Worm (Caenorhabditis elegans) whole organism, midembryonic: ENCODE results near the gene mec-12.

Source experiments
- flt-1 ChIP-seq: fragments of 200-800 bp; sonication (Bioruptor generic); IDR thresholded peaks from 2 replicates; pipeline ENCODE4 v1.3.6; 2022; ENCODE audit warnings: missing genetic modification characterization, missing compliant biosample characterization
- med-1 ChIP-seq: sonication (generic microtip); optimal IDR thresholded peaks from 2 replicates; lab custom pipeline; 2017; ENCODE audit warnings: missing genetic modification characterization, mild to moderate bottlenecking, missing compliant biosample characterization, antibody characterized with exemption, missing genetic modification reagents; ENCODE audit not compliant: insufficient read depth
- ztf-23 ChIP-seq: fragments of 200-800 bp; sonication (Bioruptor generic); IDR thresholded peaks from 2 replicates; pipeline ENCODE4 v1.3.6; 2022; ENCODE audit warnings: missing genetic modification reagents, missing genetic modification characterization, missing compliant biosample characterization
- ztf-29 ChIP-seq: fragments of 200-800 bp; sonication (Bioruptor generic); IDR thresholded peaks from 2 replicates; pipeline ENCODE4 v1.3.6; 2022; ENCODE audit warnings: missing genetic modification reagents, missing genetic modification characterization, missing compliant biosample characterization

- TF ChIP-seq ztf-23 (GFP tag; lab: Robert Waterston, UW) (no peak), med-1 (GFP tag; lab: Kevin White, UChicago) (no peak), ztf-29 (GFP tag; lab: Robert Waterston, UW) (no peak), flt-1 (GFP tag; lab: Robert Waterston, UW) (no peak)
These were observed 46.2 kb upstream of the mec-12 start for ce11 chrIII:3185232-3185631.
